Worm (Caenorhabditis elegans): ENCODE measurements around the gene T27D12.6.

ce11 chrII:11838353-11838752, 3.0 kb downstream of the T27D12.6 start:
- TF ChIP-seq skn-1 (tag; optimal IDR thresholded peaks at IDR 0.05) (no peak), nhr-6 (tag; optimal IDR thresholded peaks at IDR 0.05) (no peak), C34F6.9 (tag; optimal IDR thresholded peaks at IDR 0.05) (no peak), nhr-237 (tag; optimal IDR thresholded peaks at IDR 0.05) (no peak), sma-9 (GFP tag; optimal IDR thresholded peaks at IDR 0.05) (peak; percentile 95), sma-9 (tag; optimal IDR thresholded peaks at IDR 0.05) (no peak), ceh-82 (tag; optimal IDR thresholded peaks at IDR 0.05) (no peak), unc-39 (tag; optimal IDR thresholded peaks at IDR 0.05) (no peak), aly-2 (tag; optimal IDR thresholded peaks at IDR 0.05) (no peak)
